Worm (Caenorhabditis elegans) whole organism, L3 larva: ENCODE data around the gene col-131.

Experiments
- R02D3.7 ChIP-seq: fragments of 150-350 bp; optimal IDR thresholded peaks from 2 replicates; lab custom pipeline; 2014; ENCODE audit warnings: missing biosample characterization, missing genetic modification characterization
- ZK546.5 ChIP-seq: sonication (generic microtip); optimal IDR thresholded peaks from 2 replicates; lab custom pipeline; 2017; ENCODE audit warnings: missing biosample characterization, missing genetic modification characterization
- ama-1 ChIP-seq: fragments of 150-350 bp; optimal IDR thresholded peaks from 2 replicates; lab custom pipeline; 2018
- ceh-16 ChIP-seq: sonication (generic microtip); optimal IDR thresholded peaks from 2 replicates; lab custom pipeline; 2017; ENCODE audit warnings: missing biosample characterization, missing genetic modification characterization
- ceh-28 ChIP-seq: fragments of 150-350 bp; optimal IDR thresholded peaks from 2 replicates; lab custom pipeline; 2014; ENCODE audit warnings: missing biosample characterization, missing genetic modification reagents, missing genetic modification characterization
- ceh-9 ChIP-seq: sonication (generic microtip); optimal IDR thresholded peaks from 2 replicates; lab custom pipeline; 2018; ENCODE audit warnings: missing biosample characterization, missing genetic modification characterization
- egl-27 ChIP-seq: sonication (generic microtip); optimal IDR thresholded peaks from 4 replicates; lab custom pipeline; 2017; ENCODE audit warnings: missing biosample characterization, missing genetic modification reagents, missing genetic modification characterization
- elt-2 ChIP-seq: sonication (generic microtip); optimal IDR thresholded peaks from 2 replicates; lab custom pipeline; 2016; ENCODE audit warnings: missing genetic modification reagents, mild to moderate bottlenecking, missing genetic modification characterization, missing compliant biosample characterization
- eor-1 ChIP-seq, 2 experiments: fragments of 150-350 bp; optimal IDR thresholded peaks; 2 replicates each; lab custom pipeline; 2014 to 2018; ENCODE audit warnings: missing biosample characterization in 2 of 2, missing genetic modification characterization in 2 of 2
- fkh-10 ChIP-seq: sonication (generic microtip); optimal IDR thresholded peaks from 2 replicates; lab custom pipeline; 2017; ENCODE audit warnings: missing biosample characterization, missing genetic modification reagents, missing genetic modification characterization
- fkh-2 ChIP-seq: fragments of 150-350 bp; optimal IDR thresholded peaks from 2 replicates; lab custom pipeline; 2014; ENCODE audit warnings: missing biosample characterization, missing genetic modification reagents, missing genetic modification characterization
- fos-1 ChIP-seq: fragments of 150-350 bp; optimal IDR thresholded peaks from 2 replicates; lab custom pipeline; 2014; ENCODE audit warnings: missing biosample characterization, missing genetic modification characterization
- mdl-1 ChIP-seq: fragments of 150-350 bp; optimal IDR thresholded peaks from 2 replicates; lab custom pipeline; 2014; ENCODE audit warnings: missing biosample characterization, missing genetic modification characterization
- mml-1 ChIP-seq: fragments of 150-350 bp; sonication (generic microtip); optimal IDR thresholded peaks from 3 replicates; lab custom pipeline; 2014; ENCODE audit warnings: missing biosample characterization, missing genetic modification characterization
- nhr-11 ChIP-seq: fragments of 150-350 bp; optimal IDR thresholded peaks from 2 replicates; lab custom pipeline; 2014; ENCODE audit warnings: missing biosample characterization, missing genetic modification characterization
- nhr-12 ChIP-seq: fragments of 150-350 bp; optimal IDR thresholded peaks from 2 replicates; lab custom pipeline; 2014; ENCODE audit warnings: missing biosample characterization, missing genetic modification characterization
- nhr-25 ChIP-seq: sonication (generic microtip); optimal IDR thresholded peaks from 2 replicates; lab custom pipeline; 2017; ENCODE audit warnings: missing biosample characterization, missing genetic modification characterization
- nhr-28 ChIP-seq: fragments of 150-350 bp; optimal IDR thresholded peaks from 2 replicates; lab custom pipeline; 2014; ENCODE audit warnings: missing biosample characterization, missing genetic modification characterization
- nhr-43 ChIP-seq: sonication (generic microtip); optimal IDR thresholded peaks from 2 replicates; lab custom pipeline; 2016; ENCODE audit warnings: mild to moderate bottlenecking, missing genetic modification characterization, missing compliant biosample characterization; ENCODE audit not compliant: poor library complexity, severe bottlenecking
- nhr-67 ChIP-seq: fragments of 150-350 bp; optimal IDR thresholded peaks from 2 replicates; lab custom pipeline; 2014; ENCODE audit warnings: missing biosample characterization, missing genetic modification characterization
- nhr-77 ChIP-seq: fragments of 150-350 bp; optimal IDR thresholded peaks from 2 replicates; lab custom pipeline; 2014; ENCODE audit warnings: missing biosample characterization, missing genetic modification characterization
- pha-4 ChIP-seq: fragments of 150-350 bp; optimal IDR thresholded peaks from 2 replicates; lab custom pipeline; 2014; ENCODE audit warnings: missing biosample characterization, missing genetic modification reagents, missing genetic modification characterization
- pqm-1 ChIP-seq: fragments of 150-350 bp; optimal IDR thresholded peaks from 2 replicates; lab custom pipeline; 2017; ENCODE audit warnings: missing biosample characterization, missing genetic modification characterization, inconsistent platforms
- skn-1 ChIP-seq: fragments of 150-350 bp; optimal IDR thresholded peaks from 2 replicates; lab custom pipeline; 2014; ENCODE audit warnings: missing biosample characterization, missing genetic modification characterization
- tbx-2 ChIP-seq: sonication (generic microtip); optimal IDR thresholded peaks from 2 replicates; lab custom pipeline; 2016; ENCODE audit warnings: mild to moderate bottlenecking, missing genetic modification characterization, missing compliant biosample characterization
- unc-39 ChIP-seq: sonication (generic microtip); optimal IDR thresholded peaks from 4 replicates; lab custom pipeline; 2017; ENCODE audit warnings: missing biosample characterization, missing genetic modification characterization
- unc-62 ChIP-seq: fragments of 150-350 bp; sonication (generic microtip); optimal IDR thresholded peaks from 4 replicates; lab custom pipeline; 2014; ENCODE audit warnings: missing biosample characterization, missing genetic modification reagents, missing genetic modification characterization
- zag-1 ChIP-seq: fragments of 150-350 bp; optimal IDR thresholded peaks from 2 replicates; lab custom pipeline; 2014; ENCODE audit warnings: missing biosample characterization, missing genetic modification characterization
- ztf-4 ChIP-seq: fragments of 150-350 bp; optimal IDR thresholded peaks from 2 replicates; lab custom pipeline; 2014; ENCODE audit warnings: missing biosample characterization, missing genetic modification characterization

The col-131 gene

ce11 chrIV:13093677-13094076 lies 26.6 kb upstream of the col-131 start, which contains the start of the genes prcc-1 and C39E9.12 (continued):
- no peak for TF ChIP-seq nhr-11 (tag; lab: Kevin White, UChicago)
- TF ChIP-seq ama-1 (lab: Kevin White, UChicago): no peak

DNA sequence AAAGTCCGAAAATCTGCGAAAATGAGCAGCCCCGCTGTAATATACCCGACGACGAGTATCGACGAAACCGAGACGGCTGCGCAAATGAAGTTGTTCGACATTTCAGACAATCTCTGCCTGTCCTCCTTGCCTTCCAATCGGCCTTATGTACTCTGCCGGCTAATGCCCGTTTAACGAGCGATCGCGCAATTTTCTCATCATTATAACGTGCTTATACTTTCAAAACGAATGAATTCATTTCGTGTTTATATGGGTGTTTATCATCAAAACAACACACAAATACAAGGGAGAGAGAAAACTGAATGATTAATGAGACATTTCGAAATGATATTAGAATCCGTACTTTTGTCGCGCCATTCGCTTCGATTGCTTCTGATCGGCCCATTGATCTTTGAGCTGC lies 23.9 kb upstream of the col-131 start, which contains the start of gene col-132:
col-132 (minus strand) TSS at position 101 of the 400 bp plus-strand sequence.
- TF ChIP-seq ZK546.5 (tag; lab: Kevin White, UChicago) (no peak), skn-1 (no peak), unc-39 (tag; lab: Kevin White, UChicago) (no peak), ceh-16 (tag; lab: Kevin White, UChicago) (no peak), zag-1 (tag; lab: Kevin White, UChicago) (no peak), unc-62 (GFP tag; lab: Kevin White, UChicago) (no peak), nhr-28 (tag; lab: Kevin White, UChicago) (no peak), mdl-1 (tag; lab: Kevin White, UChicago) (no peak), nhr-67 (tag; lab: Kevin White, UChicago) (no peak), ztf-4 (tag; lab: Kevin White, UChicago) (no peak), nhr-12 (tag; lab: Kevin White, UChicago) (no peak), fkh-2 (tag; lab: Kevin White, UChicago) (no peak), nhr-25 (tag; lab: Kevin White, UChicago) (no peak), ceh-28 (tag; lab: Kevin White, UChicago) (no peak), fkh-10 (GFP tag; lab: Kevin White, UChicago) (no peak), elt-2 (no peak), pqm-1 (tag; lab: Kevin White, UChicago) (no peak), ceh-9 (no peak), pha-4 (tag; lab: Kevin White, UChicago) (no peak)

DNA sequence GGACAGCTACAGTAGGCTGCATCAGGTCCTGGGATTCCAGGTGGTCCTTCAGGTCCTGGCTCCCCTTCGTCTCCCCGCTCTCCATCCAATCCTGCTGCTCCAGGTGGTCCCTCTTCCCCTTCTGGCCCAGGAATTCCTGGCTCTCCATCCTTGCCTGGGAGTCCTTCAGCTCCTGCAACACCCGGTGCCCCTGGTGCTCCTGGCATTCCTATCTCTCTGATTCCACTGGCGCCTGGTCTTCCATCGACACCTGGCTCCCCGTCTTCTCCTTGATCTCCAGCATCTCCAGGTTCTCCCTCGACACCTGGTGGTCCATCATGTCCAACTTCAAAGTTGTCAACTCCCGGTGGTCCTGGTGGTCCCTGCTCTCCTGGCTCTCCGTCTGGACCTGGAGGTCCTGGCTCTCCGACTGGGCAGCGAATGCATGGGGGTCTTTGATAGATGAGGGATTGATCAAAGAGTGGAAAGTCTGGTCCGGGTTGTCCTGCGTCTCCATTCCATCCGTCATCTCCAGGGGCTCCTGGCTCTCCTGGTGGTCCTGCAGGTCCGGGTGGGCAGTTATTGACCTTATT lies 22.7 kb upstream of the col-131 start:
- TF ChIP-seq zag-1 (tag; lab: Kevin White, UChicago) (no peak), ztf-4 (tag; lab: Kevin White, UChicago) (no peak), eor-1 (tag; optimal IDR thresholded peaks at IDR 0.05; lab: Kevin White, UChicago) (no peak), R02D3.7 (no peak), tbx-2 (tag; lab: Kevin White, UChicago) (no peak), mml-1 (tag; lab: Kevin White, UChicago) (no peak), ceh-28 (tag; lab: Kevin White, UChicago) (no peak), nhr-77 (tag; lab: Kevin White, UChicago) (no peak), fos-1 (tag; lab: Kevin White, UChicago) (no peak), mdl-1 (tag; lab: Kevin White, UChicago) (no peak)

DNA sequence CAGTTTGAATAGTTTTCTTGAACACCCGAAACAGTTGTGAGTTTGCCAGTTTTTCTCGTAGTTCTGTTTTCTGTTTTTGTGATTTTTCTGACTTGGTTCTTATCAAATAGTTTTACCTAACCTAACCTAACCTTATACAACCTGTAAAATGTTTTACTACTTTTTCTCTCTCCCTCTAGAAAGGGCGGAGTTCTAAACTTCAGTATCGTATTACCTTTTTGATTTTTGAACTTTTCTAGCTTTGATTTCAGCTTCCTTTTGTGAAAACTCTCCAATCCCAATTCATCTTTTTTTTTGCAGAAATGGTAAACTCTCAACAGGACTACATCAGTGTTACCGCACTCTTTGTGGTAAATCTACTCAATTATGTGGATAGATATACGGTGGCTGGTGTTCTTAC lies 19.6 kb upstream of the col-131 start, which contains the start of gene spin-2:
spin-2 (plus strand) TSS at position 301 of the 400 bp plus-strand sequence.
- TF ChIP-seq mml-1 (tag; lab: Kevin White, UChicago) (no peak), ZK546.5 (tag; lab: Kevin White, UChicago) (no peak), nhr-28 (tag; lab: Kevin White, UChicago) (no peak), ceh-9 (no peak), R02D3.7 (no peak), unc-62 (GFP tag; lab: Kevin White, UChicago) (no peak), fos-1 (tag; lab: Kevin White, UChicago) (no peak), egl-27 (tag; lab: Kevin White, UChicago) (no peak), nhr-43 (no peak), elt-2 (no peak), pha-4 (tag; lab: Kevin White, UChicago) (no peak)

DNA sequence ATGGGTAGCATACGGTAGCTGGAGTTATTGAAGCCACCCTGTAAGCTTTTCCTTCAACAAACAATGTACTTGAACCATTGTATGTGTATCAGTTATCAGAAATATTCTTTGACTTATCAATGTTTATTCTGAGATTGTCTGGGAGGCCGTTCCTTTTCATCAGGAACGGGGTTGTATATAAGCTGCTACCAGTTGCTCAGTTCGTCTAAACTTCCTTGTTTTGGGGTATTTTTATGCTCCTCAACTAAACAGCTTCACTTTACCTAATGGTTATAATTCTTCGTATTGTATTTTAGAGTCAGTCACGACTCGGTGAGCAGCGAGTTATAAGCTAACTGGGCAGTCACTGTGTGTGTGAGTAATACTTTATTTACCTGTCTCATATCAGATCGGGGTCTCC lies 18.6 kb upstream of the col-131 start:
- no peak for TF ChIP-seq unc-39 (tag; lab: Kevin White, UChicago)
- peak; percentile 17 for TF ChIP-seq pha-4 (tag; lab: Kevin White, UChicago)
- TF ChIP-seq, all 47 proteins: peak for 1
